Worm (Caenorhabditis elegans) whole organism, L4 larva: ENCODE results near the gene C27B7.5.

Source experiments
- D1046.2 ChIP-seq: fragments of 200-800 bp; sonication (Bioruptor generic); IDR thresholded peaks from 2 replicates; pipeline ENCODE4 v1.3.6; 2022; ENCODE audit warnings: missing genetic modification characterization, missing compliant biosample characterization
- F10B5.3 ChIP-seq: sonication (generic microtip); optimal IDR thresholded peaks from 2 replicates; lab custom pipeline; 2016; ENCODE audit warnings: mild to moderate bottlenecking, missing genetic modification characterization, missing compliant biosample characterization
- F44E2.7 ChIP-seq: fragments of 200-800 bp; sonication (Bioruptor generic); IDR thresholded peaks from 2 replicates; pipeline ENCODE4 v2.1.2; 2022; ENCODE audit warnings: missing genetic modification characterization, missing compliant biosample characterization
- F49E8.2 ChIP-seq: sonication (generic microtip); optimal IDR thresholded peaks from 2 replicates; lab custom pipeline; 2016; ENCODE audit warnings: missing compliant biosample characterization, mild to moderate bottlenecking, missing genetic modification characterization, borderline replicate concordance
- R02D3.7 ChIP-seq: fragments of 150-350 bp; sonication (generic microtip); optimal IDR thresholded peaks from 3 replicates; lab custom pipeline; 2014; ENCODE audit warnings: missing biosample characterization, missing genetic modification characterization
- T20F7.1 ChIP-seq: fragments of 200-800 bp; sonication (Bioruptor generic); optimal IDR thresholded peaks from 2 replicates; lab custom pipeline; 2018; ENCODE audit warnings: mild to moderate bottlenecking, missing genetic modification characterization, missing compliant biosample characterization
- T26A8.4 ChIP-seq: fragments of 200-800 bp; sonication (Bioruptor generic); IDR thresholded peaks from 2 replicates; pipeline ENCODE4 v1.3.6; 2022; ENCODE audit warnings: missing genetic modification characterization, missing compliant biosample characterization
- Y48G9A.11 ChIP-seq: fragments of 200-800 bp; sonication (Bioruptor generic); IDR thresholded peaks from 2 replicates; pipeline ENCODE4 v1.3.6; 2022; ENCODE audit warnings: missing genetic modification reagents, missing genetic modification characterization, missing compliant biosample characterization
- Y75B8A.6 ChIP-seq: fragments of 200-800 bp; sonication (Bioruptor generic); IDR thresholded peaks from 2 replicates; pipeline ENCODE4 v1.3.6; 2022; ENCODE audit warnings: missing genetic modification reagents, missing genetic modification characterization, missing compliant biosample characterization
- ZK337.2 ChIP-seq: fragments of 200-800 bp; sonication (Bioruptor generic); IDR thresholded peaks from 2 replicates; pipeline ENCODE4 v1.3.6; 2022; ENCODE audit warnings: missing genetic modification reagents, missing genetic modification characterization, missing compliant biosample characterization
- ZK546.5 ChIP-seq, 2 experiments: sonication (generic microtip); optimal IDR thresholded peaks; 2 replicates each; lab custom pipeline; 2017; ENCODE audit warnings: missing biosample characterization in 2 of 2, missing genetic modification characterization in 2 of 2
- aly-2 ChIP-seq: sonication (generic microtip); optimal IDR thresholded peaks from 2 replicates; lab custom pipeline; 2018; ENCODE audit warnings: missing biosample characterization, missing genetic modification characterization
- attf-4 ChIP-seq: sonication (generic microtip); optimal IDR thresholded peaks from 3 replicates; lab custom pipeline; 2017; ENCODE audit warnings: missing biosample characterization, missing genetic modification characterization
- ceh-20 ChIP-seq: fragments of 200-800 bp; sonication (Bioruptor generic); IDR thresholded peaks from 2 replicates; pipeline ENCODE4 v1.3.6; 2022; ENCODE audit warnings: missing genetic modification reagents, missing genetic modification characterization, missing compliant biosample characterization
- ceh-62 ChIP-seq: sonication (generic microtip); optimal IDR thresholded peaks from 2 replicates; lab custom pipeline; 2017; ENCODE audit warnings: missing biosample characterization, missing genetic modification characterization
- ces-1 ChIP-seq: fragments of 150-350 bp; sonication (generic microtip); optimal IDR thresholded peaks from 4 replicates; lab custom pipeline; 2014; ENCODE audit warnings: missing biosample characterization, missing genetic modification reagents, missing genetic modification characterization
- ctbp-1 ChIP-seq: fragments of 200-800 bp; sonication (Bioruptor generic); IDR thresholded peaks from 2 replicates; pipeline ENCODE4 v1.3.6; 2022; ENCODE audit warnings: missing genetic modification reagents, missing genetic modification characterization, missing compliant biosample characterization
- daf-16 ChIP-seq, 3 experiments: sonication (generic microtip); optimal IDR thresholded peaks; 2 replicates each; lab custom pipeline; 2016 to 2017; ENCODE audit warnings: missing genetic modification characterization in 3 of 3, missing genetic modification reagents in 3 of 3, mild to moderate bottlenecking in 2 of 3, missing compliant biosample characterization in 2 of 3, missing biosample characterization in 1 of 3, moderate library complexity in 1 of 3
- daf-19 ChIP-seq: fragments of 200-800 bp; sonication (Bioruptor generic); conservative IDR thresholded peaks from 2 replicates; pipeline ENCODE4 v1.3.6; 2022; ENCODE audit warnings: missing genetic modification characterization, missing compliant biosample characterization
- daf-8 ChIP-seq: fragments of 200-800 bp; sonication (Bioruptor generic); IDR thresholded peaks from 2 replicates; pipeline ENCODE4 v1.3.6; 2022; ENCODE audit warnings: missing genetic modification characterization, missing compliant biosample characterization
- dmd-8 ChIP-seq: fragments of 200-800 bp; sonication (Bioruptor generic); IDR thresholded peaks from 2 replicates; pipeline ENCODE4 v1.3.6; 2022; ENCODE audit warnings: missing genetic modification characterization, missing compliant biosample characterization
- dmd-9 ChIP-seq: fragments of 200-800 bp; sonication (Bioruptor generic); IDR thresholded peaks from 2 replicates; pipeline ENCODE4 v1.3.6; 2022; ENCODE audit warnings: missing genetic modification reagents, missing genetic modification characterization, missing compliant biosample characterization
- dpl-1 ChIP-seq: fragments of 150-350 bp; optimal IDR thresholded peaks from 2 replicates; lab custom pipeline; 2014; ENCODE audit warnings: missing biosample characterization, missing genetic modification reagents, missing genetic modification characterization
- egl-27 ChIP-seq: sonication (generic microtip); optimal IDR thresholded peaks from 3 replicates; lab custom pipeline; 2017; ENCODE audit warnings: missing biosample characterization, missing genetic modification reagents, missing genetic modification characterization
- fkh-10 ChIP-seq: fragments of 150-350 bp; optimal IDR thresholded peaks from 2 replicates; lab custom pipeline; 2014; ENCODE audit warnings: missing biosample characterization, missing genetic modification reagents, missing genetic modification characterization
- gei-8 ChIP-seq: fragments of 200-800 bp; sonication (Bioruptor generic); optimal IDR thresholded peaks from 2 replicates; lab custom pipeline; 2018; ENCODE audit warnings: mild to moderate bottlenecking, missing genetic modification characterization, missing compliant biosample characterization
- hif-1 ChIP-seq, 2 experiments: sonication (generic microtip); optimal IDR thresholded peaks; 2 replicates each; lab custom pipeline; 2016 to 2017; ENCODE audit warnings: missing compliant biosample characterization in 2 of 2, missing genetic modification characterization in 2 of 2, missing genetic modification reagents in 2 of 2, missing genotype in 2 of 2, mild to moderate bottlenecking in 1 of 2
- lin-1 ChIP-seq: fragments of 200-800 bp; sonication (Bioruptor generic); IDR thresholded peaks from 2 replicates; pipeline ENCODE4 v1.3.6; 2022; ENCODE audit warnings: missing genetic modification reagents, missing genetic modification characterization, missing compliant biosample characterization
- lin-29 ChIP-seq: fragments of 200-800 bp; sonication (Bioruptor generic); IDR thresholded peaks from 2 replicates; pipeline ENCODE4 v1.3.6; 2022; ENCODE audit warnings: missing genetic modification reagents, missing genetic modification characterization, missing compliant biosample characterization
- lin-39 ChIP-seq: fragments of 150-350 bp; optimal IDR thresholded peaks from 2 replicates; lab custom pipeline; 2014; ENCODE audit warnings: missing biosample characterization, missing genetic modification reagents, missing genetic modification characterization
- lir-3 ChIP-seq: sonication (generic microtip); optimal IDR thresholded peaks from 2 replicates; lab custom pipeline; 2016; ENCODE audit warnings: mild to moderate bottlenecking, missing genetic modification characterization, missing compliant biosample characterization
- lsy-2 ChIP-seq, 2 experiments: fragments of 150-350 bp in 1 of 2; sonication (generic microtip) in 1 of 2; optimal IDR thresholded peaks; 2 replicates each; lab custom pipeline; 2014 to 2017; ENCODE audit warnings: missing biosample characterization in 2 of 2, missing genetic modification characterization in 2 of 2
- mxl-2 ChIP-seq: fragments of 200-800 bp; sonication (Bioruptor generic); conservative IDR thresholded peaks from 2 replicates; pipeline ENCODE4 v1.3.6; 2022; ENCODE audit warnings: missing genetic modification reagents, missing genetic modification characterization, missing compliant biosample characterization
- nhr-102 ChIP-seq: sonication (generic microtip); optimal IDR thresholded peaks from 2 replicates; lab custom pipeline; 2016; ENCODE audit warnings: mild to moderate bottlenecking, missing genetic modification characterization, moderate library complexity, missing compliant biosample characterization
- nhr-111 ChIP-seq: fragments of 200-800 bp; sonication (Bioruptor generic); optimal IDR thresholded peaks from 2 replicates; lab custom pipeline; 2018; ENCODE audit warnings: mild to moderate bottlenecking, missing genetic modification characterization, missing compliant biosample characterization
- nhr-237 ChIP-seq: sonication (generic microtip); optimal IDR thresholded peaks from 2 replicates; lab custom pipeline; 2017; ENCODE audit warnings: missing biosample characterization, missing genetic modification characterization
- nhr-28 ChIP-seq: fragments of 150-350 bp; optimal IDR thresholded peaks from 2 replicates; lab custom pipeline; 2014; ENCODE audit warnings: missing biosample characterization, missing genetic modification characterization
- nhr-48 ChIP-seq: sonication (generic microtip); optimal IDR thresholded peaks from 2 replicates; lab custom pipeline; 2016; ENCODE audit warnings: mild to moderate bottlenecking, missing genetic modification characterization, missing compliant biosample characterization
- nhr-6 ChIP-seq: fragments of 150-350 bp; optimal IDR thresholded peaks from 2 replicates; lab custom pipeline; 2014; ENCODE audit warnings: missing biosample characterization, missing genetic modification characterization
- nhr-77 ChIP-seq: fragments of 150-350 bp; optimal IDR thresholded peaks from 2 replicates; lab custom pipeline; 2014; ENCODE audit warnings: missing biosample characterization, missing genetic modification characterization
- pha-4 ChIP-seq, 2 experiments: fragments of 150-350 bp in 1 of 2; fragments of 200-800 bp in 1 of 2; sonication (Bioruptor generic) in 1 of 2; IDR thresholded peaks in 1 of 2; optimal IDR thresholded peaks in 1 of 2; 2 replicates each; pipeline versions ENCODE4 v1.3.6 to Lab custom; 2014 to 2022; ENCODE audit warnings: missing genetic modification characterization in 2 of 2, missing genetic modification reagents in 2 of 2, missing biosample characterization in 1 of 2, missing compliant biosample characterization in 1 of 2
- rbr-2 ChIP-seq: sonication (generic microtip); optimal IDR thresholded peaks from 2 replicates; lab custom pipeline; 2016; ENCODE audit warnings: missing genotype, missing genetic modification characterization, missing compliant biosample characterization
- saeg-2 ChIP-seq: fragments of 200-800 bp; sonication (Bioruptor generic); IDR thresholded peaks from 2 replicates; pipeline ENCODE4 v1.3.6; 2022; ENCODE audit warnings: missing genetic modification reagents, missing genetic modification characterization, missing compliant biosample characterization
- sdz-12 ChIP-seq: fragments of 200-800 bp; sonication (Bioruptor generic); optimal IDR thresholded peaks from 2 replicates; lab custom pipeline; 2018; ENCODE audit warnings: mild to moderate bottlenecking, missing genetic modification characterization, missing compliant biosample characterization
- tag-97 ChIP-seq: fragments of 200-800 bp; sonication (Bioruptor generic); IDR thresholded peaks from 2 replicates; pipeline ENCODE4 v1.3.6; 2022; ENCODE audit warnings: missing genetic modification characterization, missing compliant biosample characterization
- unc-62 ChIP-seq, 3 experiments: fragments of 150-350 bp in 1 of 3; sonication (generic microtip); optimal IDR thresholded peaks in 2 of 3; peaks in 1 of 3; 1 replicate in 1 of 3; 2 replicates in 2 of 3; lab custom pipeline; 2014 to 2017; ENCODE audit warnings: missing biosample characterization in 3 of 3, missing genetic modification characterization in 3 of 3, missing genetic modification reagents in 3 of 3, missing genotype in 1 of 3
- zag-1 ChIP-seq: fragments of 150-350 bp; optimal IDR thresholded peaks from 2 replicates; lab custom pipeline; 2014; ENCODE audit warnings: missing biosample characterization, missing genetic modification characterization
- zfp-2 ChIP-seq: sonication (generic microtip); optimal IDR thresholded peaks from 2 replicates; lab custom pipeline; 2016; ENCODE audit warnings: mild to moderate bottlenecking, missing genetic modification characterization, missing compliant biosample characterization
- zip-11 ChIP-seq: fragments of 200-800 bp; sonication (Bioruptor generic); IDR thresholded peaks from 2 replicates; pipeline ENCODE4 v1.3.6; 2022; ENCODE audit warnings: missing genetic modification characterization, missing compliant biosample characterization
- zip-2 ChIP-seq: fragments of 150-350 bp; optimal IDR thresholded peaks from 2 replicates; lab custom pipeline; 2014; ENCODE audit warnings: missing biosample characterization, missing genetic modification characterization
- ztf-7 ChIP-seq: fragments of 150-350 bp; optimal IDR thresholded peaks from 2 replicates; lab custom pipeline; 2014; ENCODE audit warnings: missing biosample characterization, missing genetic modification characterization

Gene C27B7.5

DNA sequence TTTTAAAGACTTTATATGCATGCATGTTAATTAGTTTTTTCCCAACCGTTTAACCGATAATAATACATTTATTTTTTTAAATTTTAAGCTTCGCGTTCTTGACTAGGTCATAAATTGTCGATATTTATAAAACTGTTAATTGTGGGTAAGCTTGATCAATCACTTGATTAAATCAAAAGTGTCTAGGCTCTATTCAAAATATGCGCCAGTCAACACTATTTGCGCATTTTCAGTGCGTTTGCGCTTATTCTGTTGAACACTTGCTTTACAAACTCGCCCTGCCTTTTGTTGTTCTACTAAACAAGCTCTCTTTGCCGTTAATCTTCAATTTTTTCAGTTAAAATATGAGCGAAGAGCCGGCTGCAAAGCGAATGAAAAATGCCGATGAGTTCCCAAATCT lies 10.3 kb upstream of the C27B7.5 start, which contains the start of gene spr-2 (continued):
- TF ChIP-seq nhr-102 (tag; lab: Kevin White, UChicago), result peak; percentile 68
- TF ChIP-seq zip-2 (tag; lab: Kevin White, UChicago), result peak; percentile 22
- no peak for TF ChIP-seq gei-8 (GFP tag; lab: Kevin White, UChicago)
- TF ChIP-seq nhr-6, result peak; percentile 60
- no peak for TF ChIP-seq ctbp-1 (GFP tag; lab: Robert Waterston, UW)
- peak; percentile 38 for TF ChIP-seq nhr-28 (tag; lab: Kevin White, UChicago)
- peak in 1 of 2 experiments; percentile 88 for TF ChIP-seq lsy-2 (tag; optimal IDR thresholded peaks at IDR 0.05; lab: Kevin White, UChicago)
- TF ChIP-seq zfp-2 (tag; lab: Kevin White, UChicago), result no peak
- TF ChIP-seq daf-8, result no peak
- no peak for TF ChIP-seq R02D3.7
- TF ChIP-seq Y75B8A.6 (GFP tag; lab: Robert Waterston, UW), result no peak
- TF ChIP-seq saeg-2 (GFP tag; lab: Robert Waterston, UW), result no peak
- no peak for TF ChIP-seq lir-3 (tag; lab: Kevin White, UChicago)
- no peak for TF ChIP-seq zip-11 (GFP tag; lab: Robert Waterston, UW)
- TF ChIP-seq Y48G9A.11 (GFP tag; lab: Robert Waterston, UW), result no peak
- no peak for TF ChIP-seq nhr-237
- no peak for TF ChIP-seq ceh-20 (GFP tag; lab: Robert Waterston, UW)
- no peak for TF ChIP-seq D1046.2 (GFP tag; lab: Robert Waterston, UW)
- TF ChIP-seq sdz-12, result no peak
- TF ChIP-seq zag-1, result no peak
- TF ChIP-seq unc-62 (GFP tag; optimal IDR thresholded peaks at IDR 0.05 in 1 of 2; lab: Kevin White, UChicago), result no peak
- TF ChIP-seq unc-62 (tag; optimal IDR thresholded peaks at IDR 0.05; lab: Kevin White, UChicago), result no peak
- TF ChIP-seq mxl-2 (GFP tag; lab: Robert Waterston, UW), result no peak
- TF ChIP-seq lin-29 (GFP tag; lab: Robert Waterston, UW), result no peak
- TF ChIP-seq attf-4, result no peak
- TF ChIP-seq daf-19 (GFP tag; lab: Robert Waterston, UW), result no peak
- no peak for TF ChIP-seq lin-39 (tag; lab: Kevin White, UChicago)
- TF ChIP-seq nhr-111 (GFP tag; lab: Kevin White, UChicago), result no peak
- TF ChIP-seq nhr-48 (tag; lab: Kevin White, UChicago), result peak; percentile 26
- TF ChIP-seq aly-2, result no peak
- TF ChIP-seq hif-1 (tag; optimal IDR thresholded peaks at IDR 0.05; lab: Kevin White, UChicago), result no peak
- TF ChIP-seq pha-4 (GFP tag; IDR thresholded peaks at IDR 0.05; lab: Robert Waterston, UW), result 0 out of 2 replicates have a peak, but pooled peaks have one; percentile 35
- TF ChIP-seq pha-4 (tag; optimal IDR thresholded peaks at IDR 0.05; lab: Kevin White, UChicago), result peak; percentile 61
- peak; percentile 86 for TF ChIP-seq dpl-1
- peak; percentile 62 for TF ChIP-seq ztf-7 (tag; lab: Kevin White, UChicago)
- no peak for TF ChIP-seq ZK546.5 (tag; optimal IDR thresholded peaks at IDR 0.05; lab: Kevin White, UChicago)
- no peak for TF ChIP-seq egl-27 (tag; lab: Kevin White, UChicago)
- no peak for TF ChIP-seq ces-1 (GFP tag; lab: Kevin White, UChicago)
- no peak for TF ChIP-seq ZK337.2 (GFP tag; lab: Robert Waterston, UW)
- no peak for TF ChIP-seq dmd-8 (GFP tag; lab: Robert Waterston, UW)
- TF ChIP-seq ceh-62 (tag; lab: Kevin White, UChicago), result no peak
- TF ChIP-seq lin-1, result no peak
- peak; percentile 7 to 34 for TF ChIP-seq daf-16 (GFP tag; optimal IDR thresholded peaks at IDR 0.05; lab: Kevin White, UChicago)
- peak; percentile 62 for TF ChIP-seq daf-16 (tag; optimal IDR thresholded peaks at IDR 0.05; lab: Kevin White, UChicago)
- peak; percentile 51; the same call in 1 of the 2 replicates for TF ChIP-seq T26A8.4 (GFP tag; lab: Robert Waterston, UW)
- TF ChIP-seq F49E8.2, result no peak
- TF ChIP-seq T20F7.1 (GFP tag; lab: Kevin White, UChicago), result peak; percentile 79
- no peak for TF ChIP-seq F44E2.7 (GFP tag; lab: Robert Waterston, UW)
- no peak for TF ChIP-seq nhr-77
- peak; percentile 73 for TF ChIP-seq rbr-2 (tag; lab: Kevin White, UChicago)
- no peak for TF ChIP-seq F10B5.3
- no peak for TF ChIP-seq dmd-9 (GFP tag; lab: Robert Waterston, UW)
- no peak for TF ChIP-seq fkh-10 (GFP tag; lab: Kevin White, UChicago)
- TF ChIP-seq tag-97 (GFP tag; lab: Robert Waterston, UW), result no peak
